Fruit fly (Drosophila melanogaster) whole organism, embryonic: Measurements from ENCODE around the gene CG5850.

Experiments used
- Atf3 ChIP-seq: fragments of 200-800 bp; sonication (Bioruptor generic); optimal IDR thresholded peaks from 3 replicates; lab custom pipeline; 2016; ENCODE audit warnings: missing biosample characterization, missing genetic modification characterization
- B-H1 ChIP-seq: fragments of 200-800 bp; sonication (Bioruptor generic); IDR thresholded peaks from 3 replicates; pipeline ENCODE4 v1.3.6; 2022; ENCODE audit warnings: missing biosample characterization, missing genetic modification characterization
- CG1024 ChIP-seq: fragments of 200-800 bp; sonication (Bioruptor generic); IDR thresholded peaks from 2 replicates; pipeline ENCODE4 v1.3.6; 2022; ENCODE audit warnings: missing biosample characterization, missing genetic modification characterization
- CG11398 ChIP-seq: fragments of 200-800 bp; sonication (Bioruptor generic); optimal IDR thresholded peaks from 2 replicates; lab custom pipeline; 2016; ENCODE audit warnings: missing biosample characterization, missing genetic modification characterization
- CG12236 ChIP-seq: fragments of 200-800 bp; sonication (Bioruptor generic); optimal IDR thresholded peaks from 2 replicates; lab custom pipeline; 2016; ENCODE audit warnings: missing biosample characterization, missing genetic modification characterization
- CG13894 ChIP-seq: fragments of 200-800 bp; sonication (Bioruptor generic); optimal IDR thresholded peaks from 3 replicates; lab custom pipeline; 2018; ENCODE audit warnings: missing biosample characterization, mild to moderate bottlenecking, missing genetic modification characterization, moderate library complexity
- CG15269 ChIP-seq: fragments of 200-800 bp; sonication (Bioruptor generic); optimal IDR thresholded peaks from 2 replicates; lab custom pipeline; 2018; ENCODE audit warnings: missing biosample characterization, mild to moderate bottlenecking, missing genetic modification characterization, moderate library complexity
- CG2116 ChIP-seq: fragments of 200-800 bp; sonication (Bioruptor generic); optimal IDR thresholded peaks from 3 replicates; lab custom pipeline; 2018; ENCODE audit warnings: missing biosample characterization, mild to moderate bottlenecking, missing genetic modification characterization
- CG33213 ChIP-seq: fragments of 200-800 bp; sonication (Bioruptor generic); optimal IDR thresholded peaks from 3 replicates; lab custom pipeline; 2016; ENCODE audit warnings: missing biosample characterization, missing genetic modification characterization
- CG3726 ChIP-seq: fragments of 200-800 bp; sonication (Bioruptor generic); IDR thresholded peaks from 3 replicates; pipeline ENCODE4, ENCODE4 v1.3.6; 2022; ENCODE audit warnings: missing biosample characterization, missing genetic modification characterization
- CG4282 ChIP-seq: fragments of 200-800 bp; sonication (Bioruptor generic); optimal IDR thresholded peaks from 2 replicates; lab custom pipeline; 2016; ENCODE audit warnings: missing biosample characterization, missing genetic modification characterization
- CG4360 ChIP-seq: fragments of 200-800 bp; sonication (Bioruptor generic); IDR thresholded peaks from 2 replicates; pipeline ENCODE4 v1.3.6; 2022; ENCODE audit warnings: missing biosample characterization, missing genetic modification characterization
- CG5180 ChIP-seq: fragments of 200-800 bp; sonication (Bioruptor generic); optimal IDR thresholded peaks from 3 replicates; lab custom pipeline; 2017; ENCODE audit warnings: missing biosample characterization, missing genetic modification characterization, mild to moderate bottlenecking, moderate library complexity, missing genetic modification reagents
- CG6254 ChIP-seq: fragments of 200-800 bp; sonication (Bioruptor generic); optimal IDR thresholded peaks from 3 replicates; lab custom pipeline; 2017; ENCODE audit warnings: mild to moderate bottlenecking, missing biosample characterization, missing genetic modification reagents, missing genetic modification characterization
- CG7372 ChIP-seq: fragments of 200-800 bp; sonication (Bioruptor generic); IDR thresholded peaks from 2 replicates; pipeline ENCODE4 v1.3.6; 2022; ENCODE audit warnings: missing biosample characterization, missing genetic modification characterization
- CG7928 ChIP-seq: fragments of 200-800 bp; sonication (Bioruptor generic); optimal IDR thresholded peaks from 2 replicates; lab custom pipeline; 2017; ENCODE audit warnings: missing biosample characterization, mild to moderate bottlenecking, missing genetic modification characterization
- CG8089 ChIP-seq: fragments of 200-800 bp; sonication (Bioruptor generic); optimal IDR thresholded peaks from 3 replicates; lab custom pipeline; 2016; ENCODE audit warnings: missing biosample characterization, missing genetic modification characterization
- CG8478 ChIP-seq: fragments of >200 bp; optimal IDR thresholded peaks from 2 replicates; lab custom pipeline; 2018
- Dek ChIP-seq: fragments of 200-800 bp; sonication (Bioruptor generic); optimal IDR thresholded peaks from 3 replicates; lab custom pipeline; 2019; ENCODE audit warnings: missing biosample characterization, mild to moderate bottlenecking, missing genetic modification characterization, moderate library complexity
- Ets65A ChIP-seq: fragments of 200-800 bp; sonication (Bioruptor generic); peaks from one replicate; lab custom pipeline; 2016; ENCODE audit warnings: missing biosample characterization, missing genetic modification characterization
- Fer1 ChIP-seq: fragments of 200-800 bp; sonication (Bioruptor generic); optimal IDR thresholded peaks from 2 replicates; lab custom pipeline; 2017; ENCODE audit warnings: missing biosample characterization, mild to moderate bottlenecking, missing genetic modification characterization
- GATAe ChIP-seq: fragments of 200-800 bp; sonication (Bioruptor generic); conservative IDR thresholded peaks from 2 replicates; pipeline ENCODE4 v1.3.6; 2022; ENCODE audit warnings: missing biosample characterization, missing genetic modification characterization
- MESR4 ChIP-seq: fragments of 200-800 bp; sonication (Bioruptor generic); optimal IDR thresholded peaks from 2 replicates; lab custom pipeline; 2018; ENCODE audit warnings: missing biosample characterization, mild to moderate bottlenecking, missing genetic modification characterization, moderate library complexity
- Meics ChIP-seq: fragments of 200-800 bp; sonication (Bioruptor generic); optimal IDR thresholded peaks from 2 replicates; lab custom pipeline; 2017; ENCODE audit warnings: missing biosample characterization, mild to moderate bottlenecking, missing genetic modification characterization
- Oli ChIP-seq: fragments of 200-800 bp; sonication (Bioruptor generic); optimal IDR thresholded peaks from 2 replicates; lab custom pipeline; 2018; ENCODE audit warnings: missing biosample characterization, mild to moderate bottlenecking, missing genetic modification characterization, moderate library complexity
- Ptx1 ChIP-seq: fragments of 200-800 bp; sonication (Bioruptor generic); IDR thresholded peaks from 2 replicates; pipeline ENCODE4 v1.3.6; 2022; ENCODE audit warnings: missing biosample characterization, missing genetic modification characterization
- Side ChIP-seq: fragments of 200-800 bp; sonication (Bioruptor generic); optimal IDR thresholded peaks from 2 replicates; lab custom pipeline; 2016; ENCODE audit warnings: missing biosample characterization, missing genetic modification characterization
- Sox100B ChIP-seq: fragments of 200-800 bp; sonication (Bioruptor generic); optimal IDR thresholded peaks from 3 replicates; lab custom pipeline; 2018; ENCODE audit warnings: missing biosample characterization, mild to moderate bottlenecking, missing genetic modification characterization
- Sox102F ChIP-seq: fragments of 200-800 bp; sonication (Bioruptor generic); optimal IDR thresholded peaks from 2 replicates; lab custom pipeline; 2018; ENCODE audit warnings: missing biosample characterization, mild to moderate bottlenecking, missing genetic modification characterization, moderate library complexity
- ap ChIP-seq: fragments of 200-800 bp; sonication (Bioruptor generic); IDR thresholded peaks from 2 replicates; pipeline ENCODE4 v1.3.6; 2022; ENCODE audit warnings: missing biosample characterization, missing genetic modification characterization
- ase ChIP-seq: fragments of 200-800 bp; sonication (Bioruptor generic); IDR thresholded peaks from 3 replicates; pipeline ENCODE4 v1.3.6; 2022; ENCODE audit warnings: missing biosample characterization, missing genetic modification characterization
- bbx ChIP-seq: fragments of 200-800 bp; sonication (Bioruptor generic); IDR thresholded peaks from 2 replicates; pipeline ENCODE4 v1.3.6; 2022; ENCODE audit warnings: missing biosample characterization, missing genetic modification characterization; ENCODE audit not compliant: partially characterized antibody
- btn ChIP-seq: fragments of 200-800 bp; sonication (Bioruptor generic); optimal IDR thresholded peaks from 2 replicates; lab custom pipeline; 2016; ENCODE audit warnings: missing biosample characterization, missing genetic modification characterization
- cad ChIP-seq: fragments of >200 bp; optimal IDR thresholded peaks from 2 replicates; lab custom pipeline; 2017; ENCODE audit warnings: missing biosample characterization, missing genetic modification characterization
- chif ChIP-seq, 2 experiments: fragments of 200-800 bp; sonication (Bioruptor generic); optimal IDR thresholded peaks; 3 replicates each; lab custom pipeline; 2016; ENCODE audit warnings: missing biosample characterization in 2 of 2, missing genetic modification characterization in 2 of 2
- chn ChIP-seq: fragments of 200-800 bp; sonication (Bioruptor generic); optimal IDR thresholded peaks from 2 replicates; lab custom pipeline; 2016; ENCODE audit warnings: missing biosample characterization, missing genetic modification characterization
- ci ChIP-seq: fragments of 200-800 bp; sonication (Bioruptor generic); IDR thresholded peaks from 3 replicates; pipeline ENCODE4 v1.3.6; 2022; ENCODE audit warnings: missing biosample characterization, missing genetic modification characterization
- dimm ChIP-seq: fragments of 200-800 bp; sonication (Bioruptor generic); IDR thresholded peaks from 2 replicates; pipeline ENCODE4 v1.3.6; 2022; ENCODE audit warnings: missing biosample characterization, missing genetic modification characterization
- dm ChIP-seq: fragments of 200-800 bp; sonication (Bioruptor generic); optimal IDR thresholded peaks from 3 replicates; lab custom pipeline; 2016; ENCODE audit warnings: missing biosample characterization, missing genetic modification characterization
- emc ChIP-seq: fragments of 200-800 bp; sonication (Bioruptor generic); optimal IDR thresholded peaks from 2 replicates; lab custom pipeline; 2016; ENCODE audit warnings: missing biosample characterization, missing genetic modification characterization
- grau ChIP-seq: fragments of 200-800 bp; optimal IDR thresholded peaks from 3 replicates; lab custom pipeline; 2019; ENCODE audit warnings: missing biosample characterization, mild to moderate bottlenecking, missing genetic modification characterization, moderate library complexity
- insv ChIP-seq, 2 experiments: fragments of 200-800 bp; sonication (Bioruptor generic); optimal IDR thresholded peaks; 3 replicates each; lab custom pipeline; 2016 to 2018; ENCODE audit warnings: missing biosample characterization in 2 of 2, missing genetic modification characterization in 2 of 2
- kni ChIP-seq: fragments of 200-800 bp; sonication (Bioruptor generic); optimal IDR thresholded peaks from 3 replicates; lab custom pipeline; 2017; ENCODE audit warnings: mild to moderate bottlenecking, missing biosample characterization, missing genetic modification reagents, missing genetic modification characterization
- lilli ChIP-seq: fragments of 200-800 bp; sonication (Bioruptor generic); optimal IDR thresholded peaks from 3 replicates; lab custom pipeline; 2016; ENCODE audit warnings: missing biosample characterization, missing genetic modification characterization
- sc ChIP-seq, 3 experiments: fragments of >200 bp in 2 of 3; fragments of 200-800 bp in 1 of 3; sonication (Bioruptor generic) in 1 of 3; optimal IDR thresholded peaks; 2 replicates in 2 of 3; 3 replicates in 1 of 3; lab custom pipeline; 2017; ENCODE audit warnings: mild to moderate bottlenecking in 1 of 3, missing biosample characterization in 1 of 3, missing genetic modification characterization in 1 of 3, missing genetic modification reagents in 1 of 3
- scrt ChIP-seq: fragments of 200-800 bp; sonication (Bioruptor generic); optimal IDR thresholded peaks from 2 replicates; lab custom pipeline; 2018; ENCODE audit warnings: missing biosample characterization, mild to moderate bottlenecking, missing genetic modification characterization, moderate library complexity
- so ChIP-seq: fragments of 200-800 bp; sonication (Bioruptor generic); IDR thresholded peaks from 3 replicates; pipeline ENCODE4 v1.3.6; 2022; ENCODE audit warnings: missing biosample characterization, missing genetic modification characterization
- ssp ChIP-seq: fragments of 200-800 bp; sonication (Bioruptor generic); IDR thresholded peaks from 2 replicates; pipeline ENCODE4 v1.3.6; 2022; ENCODE audit warnings: missing biosample characterization, missing genetic modification characterization
- tna ChIP-seq: fragments of 200-800 bp; sonication (Bioruptor generic); IDR thresholded peaks from 2 replicates; pipeline ENCODE4 v1.3.6; 2022; ENCODE audit warnings: missing biosample characterization, missing genetic modification characterization; ENCODE audit not compliant: partially characterized antibody

Gene CG5850

DNA sequence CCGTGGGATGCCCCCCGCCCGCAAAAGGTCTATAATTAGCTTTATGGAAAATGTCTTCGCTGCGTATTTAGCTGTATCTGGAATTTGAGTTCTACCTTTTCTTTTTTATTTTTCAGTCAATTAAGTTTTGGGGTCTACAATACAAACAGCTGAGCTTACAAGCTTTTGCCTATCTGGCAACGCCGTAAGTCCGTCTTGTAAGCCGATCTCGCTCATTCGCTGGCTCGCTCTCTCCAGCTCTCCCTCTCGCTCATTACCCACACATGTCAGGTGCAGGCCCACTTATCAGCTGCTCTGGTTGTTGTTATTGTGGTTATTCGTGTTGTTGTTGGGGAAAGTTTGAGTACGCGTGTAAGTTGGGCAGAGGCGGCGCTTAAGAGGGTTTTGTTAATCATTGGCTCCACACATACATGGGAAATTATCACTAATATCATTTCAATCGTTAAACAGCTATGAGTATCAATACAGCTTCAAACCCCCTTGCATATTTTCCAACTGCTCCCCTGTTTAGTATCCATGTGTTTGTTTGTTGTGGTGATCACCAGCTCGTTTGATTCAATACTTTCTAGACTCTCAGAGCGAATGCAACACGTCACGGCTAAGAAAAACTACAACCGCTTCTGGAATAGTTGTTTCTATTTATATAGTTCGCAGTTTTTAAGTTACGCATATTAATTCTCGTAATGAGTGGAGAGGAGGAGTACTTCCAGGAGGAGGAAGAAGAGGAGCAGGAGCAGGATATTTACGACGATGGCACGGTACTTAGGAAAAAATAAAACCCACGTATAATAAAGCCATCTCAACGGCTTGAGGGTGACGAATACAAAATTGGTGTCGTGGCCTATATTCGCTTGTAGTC is 46.3 kb upstream of the CG5850 start (continued):
- peak; percentile 89; the same call in 2 of the 3 replicates for TF ChIP-seq CG3726 (GFP tag; lab: Robert Waterston, UW)
- TF ChIP-seq kni (GFP tag; lab: Kevin White, UChicago): peak; percentile 81
- peak; percentile 95 for TF ChIP-seq Oli
- peak; percentile 97 for TF ChIP-seq CG33213 (GFP tag; lab: Kevin White, UChicago)
- peak; percentile 97 for TF ChIP-seq CG15269 (tag; lab: Kevin White, UChicago)
- peak; percentile 91 for TF ChIP-seq CG1024 (GFP tag; lab: Robert Waterston, UW)
- peak; percentile 96 for TF ChIP-seq B-H1 (GFP tag; lab: Robert Waterston, UW)
- TF ChIP-seq ase (GFP tag; lab: Robert Waterston, UW): peak; percentile 97
- TF ChIP-seq bbx (GFP tag; lab: Robert Waterston, UW): peak; percentile 9; the same call in 1 of the 2 replicates
- TF ChIP-seq CG8478: no peak
- no peak for TF ChIP-seq cad (GFP tag; lab: Kevin White, UChicago)
- peak; percentile 97 for TF ChIP-seq CG11398 (GFP tag; lab: Kevin White, UChicago)
- TF ChIP-seq scrt: peak; percentile 91
- TF ChIP-seq grau: peak; percentile 96
- TF ChIP-seq chn (GFP tag; lab: Kevin White, UChicago): peak; percentile 98
- peak; percentile 99 for TF ChIP-seq lilli (GFP tag; lab: Kevin White, UChicago)
- TF ChIP-seq CG4360 (GFP tag; lab: Robert Waterston, UW): peak; percentile 98
- TF ChIP-seq Dek (tag; lab: Kevin White, UChicago): peak; percentile 96
- TF ChIP-seq Atf3: peak; percentile 96
- TF ChIP-seq CG8089: peak; percentile 96
- peak; percentile 91 for TF ChIP-seq CG12236 (GFP tag; lab: Kevin White, UChicago)
- peak; percentile 97 for TF ChIP-seq Ptx1 (GFP tag; lab: Robert Waterston, UW)
- TF ChIP-seq insv (GFP tag; optimal IDR thresholded peaks at IDR 0.05; lab: Kevin White, UChicago): peak; percentile 14 to 26
- TF ChIP-seq Meics (GFP tag; lab: Kevin White, UChicago): peak; percentile 97
- TF ChIP-seq CG13894 (tag; lab: Kevin White, UChicago): no peak
- peak; percentile 96 for TF ChIP-seq Sox102F (GFP tag; lab: Kevin White, UChicago)
- peak; percentile 90 for TF ChIP-seq ssp (GFP tag; lab: Robert Waterston, UW)
- peak; percentile 94 for TF ChIP-seq btn (GFP tag; lab: Kevin White, UChicago)
- TF ChIP-seq Sox100B: peak; percentile 89
- peak; percentile 56 for TF ChIP-seq MESR4
- TF ChIP-seq so (GFP tag; lab: Robert Waterston, UW): peak; percentile 97
- TF ChIP-seq chif (GFP tag; optimal IDR thresholded peaks at IDR 0.05; lab: Kevin White, UChicago): peak; percentile 97 to 98
- TF ChIP-seq CG7372 (GFP tag; lab: Robert Waterston, UW): peak; percentile 97
- TF ChIP-seq Fer1 (GFP tag; lab: Kevin White, UChicago): no peak
- peak; percentile 95 for TF ChIP-seq ap (GFP tag; lab: Robert Waterston, UW)
- TF ChIP-seq dimm (GFP tag; lab: Robert Waterston, UW): peak; percentile 94
- TF ChIP-seq CG4282 (GFP tag; lab: Kevin White, UChicago): peak; percentile 94
- TF ChIP-seq sc (optimal IDR thresholded peaks at IDR 0.05; lab: Kevin White, UChicago): no peak
- peak; percentile 85 for TF ChIP-seq sc (GFP tag; optimal IDR thresholded peaks at IDR 0.05; lab: Kevin White, UChicago)
- TF ChIP-seq ci (GFP tag; lab: Robert Waterston, UW): peak; percentile 99
- peak; percentile 86 for TF ChIP-seq CG5180 (GFP tag; lab: Kevin White, UChicago)
- peak; percentile 79 for TF ChIP-seq CG6254 (GFP tag; lab: Kevin White, UChicago)
- peak; percentile 86 for TF ChIP-seq GATAe (GFP tag; lab: Robert Waterston, UW)
- TF ChIP-seq tna: no peak
- TF ChIP-seq Ets65A (GFP tag; lab: Kevin White, UChicago): peak; percentile 100
- TF ChIP-seq CG7928 (GFP tag; lab: Kevin White, UChicago): peak; percentile 77
- peak; percentile 97 for TF ChIP-seq dm (GFP tag; lab: Kevin White, UChicago)
- TF ChIP-seq emc (GFP tag; lab: Kevin White, UChicago): peak; percentile 96
- peak; percentile 62 for TF ChIP-seq CG2116 (GFP tag; lab: Kevin White, UChicago)
- TF ChIP-seq Side (GFP tag; lab: Kevin White, UChicago): peak; percentile 98
